Worm (Caenorhabditis elegans) whole organism, L4 larva: ENCODE results near the gene K04G7.1.

Experiments
- F26F4.8 ChIP-seq: fragments of 200-800 bp; sonication (Bioruptor generic); conservative IDR thresholded peaks from 2 replicates; pipeline ENCODE4 v1.3.6; 2022; ENCODE audit warnings: missing genetic modification characterization, missing compliant biosample characterization
- F37D6.2 ChIP-seq: sonication (generic microtip); optimal IDR thresholded peaks from 2 replicates; lab custom pipeline; 2016; ENCODE audit warnings: mild to moderate bottlenecking, missing genetic modification characterization, missing compliant biosample characterization
- T20F7.1 ChIP-seq: fragments of 200-800 bp; sonication (Bioruptor generic); optimal IDR thresholded peaks from 2 replicates; lab custom pipeline; 2018; ENCODE audit warnings: mild to moderate bottlenecking, missing genetic modification characterization, missing compliant biosample characterization
- T26A8.4 ChIP-seq: fragments of 200-800 bp; sonication (Bioruptor generic); IDR thresholded peaks from 2 replicates; pipeline ENCODE4 v1.3.6; 2022; ENCODE audit warnings: missing genetic modification characterization, missing compliant biosample characterization
- aha-1 ChIP-seq: fragments of 150-350 bp; peaks from one replicate; lab custom pipeline; 2014; ENCODE audit warnings: missing biosample characterization, missing genetic modification characterization
- aly-2 ChIP-seq: sonication (generic microtip); optimal IDR thresholded peaks from 2 replicates; lab custom pipeline; 2018; ENCODE audit warnings: missing biosample characterization, missing genetic modification characterization
- attf-4 ChIP-seq: sonication (generic microtip); optimal IDR thresholded peaks from 3 replicates; lab custom pipeline; 2017; ENCODE audit warnings: missing biosample characterization, missing genetic modification characterization
- ceh-32 ChIP-seq: sonication (generic microtip); optimal IDR thresholded peaks from 2 replicates; lab custom pipeline; 2016; ENCODE audit warnings: mild to moderate bottlenecking, missing genetic modification characterization, missing compliant biosample characterization; ENCODE audit not compliant: poor library complexity
- ceh-62 ChIP-seq: sonication (generic microtip); optimal IDR thresholded peaks from 2 replicates; lab custom pipeline; 2017; ENCODE audit warnings: missing biosample characterization, missing genetic modification characterization
- ceh-82 ChIP-seq: sonication (generic microtip); optimal IDR thresholded peaks from 2 replicates; lab custom pipeline; 2017; ENCODE audit warnings: missing biosample characterization, missing genetic modification characterization
- ctbp-1 ChIP-seq: fragments of 200-800 bp; sonication (Bioruptor generic); IDR thresholded peaks from 2 replicates; pipeline ENCODE4 v1.3.6; 2022; ENCODE audit warnings: missing genetic modification reagents, missing genetic modification characterization, missing compliant biosample characterization
- daf-16 ChIP-seq, 3 experiments: sonication (generic microtip); optimal IDR thresholded peaks; 2 replicates each; lab custom pipeline; 2016 to 2017; ENCODE audit warnings: missing genetic modification characterization in 3 of 3, missing genetic modification reagents in 3 of 3, mild to moderate bottlenecking in 2 of 3, missing compliant biosample characterization in 2 of 3, missing biosample characterization in 1 of 3, moderate library complexity in 1 of 3
- daf-19 ChIP-seq: fragments of 200-800 bp; sonication (Bioruptor generic); conservative IDR thresholded peaks from 2 replicates; pipeline ENCODE4 v1.3.6; 2022; ENCODE audit warnings: missing genetic modification characterization, missing compliant biosample characterization
- dmd-6 ChIP-seq: fragments of 200-800 bp; sonication (Bioruptor generic); IDR thresholded peaks from 2 replicates; pipeline ENCODE4 v1.3.6; 2022; ENCODE audit warnings: missing genetic modification reagents, missing genetic modification characterization, missing compliant biosample characterization
- egl-27 ChIP-seq: sonication (generic microtip); optimal IDR thresholded peaks from 3 replicates; lab custom pipeline; 2017; ENCODE audit warnings: missing biosample characterization, missing genetic modification reagents, missing genetic modification characterization
- hif-1 ChIP-seq, 2 experiments: sonication (generic microtip); optimal IDR thresholded peaks; 2 replicates each; lab custom pipeline; 2016 to 2017; ENCODE audit warnings: missing compliant biosample characterization in 2 of 2, missing genetic modification characterization in 2 of 2, missing genetic modification reagents in 2 of 2, missing genotype in 2 of 2, mild to moderate bottlenecking in 1 of 2
- hmg-1.1 ChIP-seq: fragments of 200-800 bp; sonication (Bioruptor generic); IDR thresholded peaks from 2 replicates; pipeline ENCODE4 v1.3.6; 2022; ENCODE audit warnings: missing genetic modification reagents, missing genetic modification characterization, missing compliant biosample characterization
- jun-1 ChIP-seq: fragments of 150-350 bp; optimal IDR thresholded peaks from 2 replicates; lab custom pipeline; 2014; ENCODE audit warnings: missing biosample characterization, missing genetic modification reagents, missing genetic modification characterization
- lim-7 ChIP-seq: fragments of 200-800 bp; sonication (Bioruptor generic); IDR thresholded peaks from 2 replicates; pipeline ENCODE4 v1.3.6; 2022; ENCODE audit warnings: missing genetic modification characterization, missing compliant biosample characterization
- lin-13 ChIP-seq: fragments of 150-350 bp; optimal IDR thresholded peaks from 2 replicates; lab custom pipeline; 2014; ENCODE audit warnings: missing biosample characterization, missing genetic modification reagents, missing genetic modification characterization
- lin-15B ChIP-seq: fragments of 150-350 bp; sonication (generic microtip); optimal IDR thresholded peaks from 3 replicates; lab custom pipeline; 2014; ENCODE audit warnings: missing biosample characterization, missing genetic modification characterization
- lin-39 ChIP-seq: fragments of 150-350 bp; optimal IDR thresholded peaks from 2 replicates; lab custom pipeline; 2014; ENCODE audit warnings: missing biosample characterization, missing genetic modification reagents, missing genetic modification characterization
- lir-3 ChIP-seq: sonication (generic microtip); optimal IDR thresholded peaks from 2 replicates; lab custom pipeline; 2016; ENCODE audit warnings: mild to moderate bottlenecking, missing genetic modification characterization, missing compliant biosample characterization
- madf-9 ChIP-seq: fragments of 200-800 bp; sonication (Bioruptor generic); conservative IDR thresholded peaks from 2 replicates; pipeline ENCODE4 v1.3.6; 2022; ENCODE audit warnings: missing genetic modification reagents, missing genetic modification characterization, missing compliant biosample characterization
- mdl-1 ChIP-seq, 2 experiments: fragments of 150-350 bp in 1 of 2; sonication (generic microtip) in 1 of 2; optimal IDR thresholded peaks; 2 replicates each; lab custom pipeline; 2014 to 2017; ENCODE audit warnings: missing biosample characterization in 2 of 2, missing genetic modification characterization in 2 of 2
- mep-1 ChIP-seq: fragments of 150-350 bp; sonication (generic microtip); optimal IDR thresholded peaks from 3 replicates; lab custom pipeline; 2014; ENCODE audit warnings: missing biosample characterization, missing genetic modification characterization
- mxl-3 ChIP-seq: fragments of 200-800 bp; sonication (Bioruptor generic); optimal IDR thresholded peaks from 2 replicates; lab custom pipeline; 2018; ENCODE audit warnings: mild to moderate bottlenecking, missing genetic modification characterization, missing compliant biosample characterization
- nhr-10 ChIP-seq: fragments of 150-350 bp; optimal IDR thresholded peaks from 2 replicates; lab custom pipeline; 2014; ENCODE audit warnings: missing biosample characterization, missing genetic modification characterization
- nhr-25 ChIP-seq: sonication (generic microtip); optimal IDR thresholded peaks from 2 replicates; lab custom pipeline; 2017; ENCODE audit warnings: missing genetic modification characterization, mild to moderate bottlenecking, missing compliant biosample characterization, antibody characterized with exemption, moderate library complexity, borderline replicate concordance; ENCODE audit not compliant: insufficient read depth
- nhr-28 ChIP-seq: fragments of 150-350 bp; optimal IDR thresholded peaks from 2 replicates; lab custom pipeline; 2014; ENCODE audit warnings: missing biosample characterization, missing genetic modification characterization
- nhr-42 ChIP-seq: fragments of 200-800 bp; sonication (Bioruptor generic); IDR thresholded peaks from 2 replicates; pipeline ENCODE4 v1.3.6; 2022; ENCODE audit warnings: missing genetic modification characterization, missing compliant biosample characterization
- nhr-6 ChIP-seq: fragments of 150-350 bp; optimal IDR thresholded peaks from 2 replicates; lab custom pipeline; 2014; ENCODE audit warnings: missing biosample characterization, missing genetic modification characterization
- php-3 ChIP-seq: fragments of 200-800 bp; sonication (Bioruptor generic); IDR thresholded peaks from 2 replicates; pipeline ENCODE4 v1.3.6; 2022; ENCODE audit warnings: missing genetic modification reagents, missing genetic modification characterization, missing compliant biosample characterization
- pqm-1 ChIP-seq: sonication (generic microtip); optimal IDR thresholded peaks from 2 replicates; lab custom pipeline; 2017; ENCODE audit warnings: missing biosample characterization, missing genetic modification characterization
- saeg-2 ChIP-seq: fragments of 200-800 bp; sonication (Bioruptor generic); IDR thresholded peaks from 2 replicates; pipeline ENCODE4 v1.3.6; 2022; ENCODE audit warnings: missing genetic modification reagents, missing genetic modification characterization, missing compliant biosample characterization
- set-16 ChIP-seq: fragments of 200-800 bp; sonication (Bioruptor generic); IDR thresholded peaks from 2 replicates; pipeline ENCODE4 v1.3.6; 2022; ENCODE audit warnings: missing genetic modification reagents, missing genetic modification characterization, missing compliant biosample characterization
- snpc-1.2 ChIP-seq: fragments of 200-800 bp; sonication (Bioruptor generic); IDR thresholded peaks from 2 replicates; pipeline ENCODE4 v1.3.6; 2022; ENCODE audit warnings: missing genetic modification reagents, missing genetic modification characterization, missing compliant biosample characterization
- snpc-4 ChIP-seq: fragments of 150-350 bp; optimal IDR thresholded peaks from 2 replicates; lab custom pipeline; 2014; ENCODE audit warnings: missing biosample characterization, missing genetic modification characterization
- unc-62 ChIP-seq, 3 experiments: fragments of 150-350 bp in 1 of 3; sonication (generic microtip); optimal IDR thresholded peaks in 2 of 3; peaks in 1 of 3; 1 replicate in 1 of 3; 2 replicates in 2 of 3; lab custom pipeline; 2014 to 2017; ENCODE audit warnings: missing biosample characterization in 3 of 3, missing genetic modification characterization in 3 of 3, missing genetic modification reagents in 3 of 3, missing genotype in 1 of 3
- zfp-2 ChIP-seq: sonication (generic microtip); optimal IDR thresholded peaks from 2 replicates; lab custom pipeline; 2016; ENCODE audit warnings: mild to moderate bottlenecking, missing genetic modification characterization, missing compliant biosample characterization
- ztf-11 ChIP-seq: fragments of 150-350 bp; optimal IDR thresholded peaks from 2 replicates; lab custom pipeline; 2014; ENCODE audit warnings: missing biosample characterization, missing genetic modification characterization

Gene K04G7.1

ce11 chrIII:7142172-7142601, 20.3 kb upstream of the K04G7.1 start (continued):
- TF ChIP-seq nhr-6 (peak; percentile 26), mxl-3 (GFP tag; lab: Kevin White, UChicago) (no peak), dmd-6 (GFP tag; lab: Robert Waterston, UW) (no peak)

DNA sequence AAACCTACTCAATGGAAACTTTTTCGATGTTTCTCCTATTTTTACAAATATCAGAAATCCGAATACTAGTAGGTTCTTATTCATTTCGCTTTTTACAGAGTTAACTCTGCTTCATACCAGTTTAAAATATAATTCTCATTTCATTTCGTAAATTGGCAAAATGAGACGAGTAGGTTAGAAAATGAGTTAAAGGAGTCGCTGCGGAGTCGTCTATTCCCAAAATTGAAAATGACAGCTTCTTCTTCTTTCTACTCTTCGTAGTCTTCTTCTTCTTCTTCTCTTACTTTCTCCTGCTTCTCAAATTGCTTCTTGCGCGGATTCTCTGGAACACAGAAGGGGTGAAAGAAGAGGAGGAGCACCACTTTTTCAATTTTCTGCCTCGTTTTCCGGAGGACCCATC, 17.8 kb upstream of the K04G7.1 start, which contains the start of gene glr-2:
glr-2 (minus strand) TSS at position 211 of the 400 bp plus-strand sequence.
- TF ChIP-seq daf-16 (GFP tag; optimal IDR thresholded peaks at IDR 0.05; lab: Kevin White, UChicago) (no peak), daf-16 (tag; optimal IDR thresholded peaks at IDR 0.05; lab: Kevin White, UChicago) (no peak), ztf-11 (tag; lab: Kevin White, UChicago) (no peak), egl-27 (tag; lab: Kevin White, UChicago) (no peak), jun-1 (tag; lab: Kevin White, UChicago) (no peak), nhr-42 (GFP tag; lab: Robert Waterston, UW) (no peak), aly-2 (tag; lab: Kevin White, UChicago) (no peak), mdl-1 (tag; optimal IDR thresholded peaks at IDR 0.05; lab: Kevin White, UChicago) (no peak), F26F4.8 (GFP tag; lab: Robert Waterston, UW) (no peak), hmg-1.1 (GFP tag; lab: Robert Waterston, UW) (no peak), nhr-28 (no peak), pqm-1 (tag; lab: Kevin White, UChicago) (no peak), snpc-4 (tag; lab: Kevin White, UChicago) (no peak), set-16 (GFP tag; lab: Robert Waterston, UW) (no peak), saeg-2 (GFP tag; lab: Robert Waterston, UW) (no peak), hif-1 (tag; optimal IDR thresholded peaks at IDR 0.05; lab: Kevin White, UChicago) (no peak), ceh-82 (tag; lab: Kevin White, UChicago) (no peak)

DNA sequence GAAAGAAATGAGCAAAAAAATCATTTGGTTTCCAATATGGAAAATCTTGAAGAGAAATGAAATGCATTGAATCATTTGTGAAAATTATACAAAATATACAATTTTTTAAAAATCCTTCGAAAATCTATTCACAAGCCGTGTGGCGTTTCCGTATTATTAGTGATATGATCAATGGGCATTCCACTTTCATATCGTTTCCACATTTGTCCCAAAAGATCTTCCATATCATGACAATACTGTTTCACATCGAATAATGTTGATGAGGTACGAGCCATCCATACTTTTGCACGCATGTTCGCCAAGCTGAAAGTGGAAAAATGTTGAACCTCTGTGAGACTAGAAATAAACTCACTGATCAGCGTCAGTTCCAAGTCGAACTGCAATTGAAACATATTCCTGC, 16.2 kb upstream of the K04G7.1 start:
- TF ChIP-seq T26A8.4 (GFP tag; lab: Robert Waterston, UW) (0 out of 2 replicates have a peak, but pooled peaks have one; percentile 12), dmd-6 (GFP tag; lab: Robert Waterston, UW) (no peak), nhr-25 (tag; lab: Kevin White, UChicago) (no peak), aha-1 (tag; lab: Kevin White, UChicago) (peak; percentile 91)

ce11 chrIII:7148191-7148590, 14.3 kb upstream of the K04G7.1 start:
- TF ChIP-seq nhr-25 (tag; lab: Kevin White, UChicago), result no peak
- no peak for TF ChIP-seq daf-19 (GFP tag; lab: Robert Waterston, UW)
- no peak for TF ChIP-seq snpc-1.2 (GFP tag; lab: Robert Waterston, UW)
- peak; percentile 77 for TF ChIP-seq aha-1 (tag; lab: Kevin White, UChicago)

DNA sequence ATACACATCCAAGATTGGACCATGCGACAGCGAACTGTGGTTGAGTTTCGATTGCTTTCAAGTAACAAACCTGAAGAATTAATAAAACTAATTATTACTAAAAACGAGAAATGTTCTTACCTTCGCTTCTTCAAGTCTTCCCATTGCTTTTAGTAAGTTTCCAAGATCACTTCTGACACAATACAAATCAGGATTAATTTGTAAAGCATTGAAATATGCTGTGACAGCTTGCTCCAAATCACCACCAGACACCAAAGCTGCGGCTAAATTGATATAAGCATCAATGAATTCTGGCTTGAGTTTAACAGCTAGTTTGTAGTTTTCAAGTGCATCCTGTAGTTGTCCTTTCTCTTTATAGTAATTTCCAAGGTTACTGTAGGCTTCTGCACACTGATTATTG, 12.3 kb upstream of the K04G7.1 start:
- TF ChIP-seq T20F7.1 (GFP tag; lab: Kevin White, UChicago) (no peak), nhr-6 (no peak), nhr-28 (no peak), unc-62 (GFP tag; optimal IDR thresholded peaks at IDR 0.05 in 1 of 2; lab: Kevin White, UChicago) (peak in 1 of 2 experiments; percentile 54), unc-62 (tag; optimal IDR thresholded peaks at IDR 0.05; lab: Kevin White, UChicago) (no peak), lim-7 (GFP tag; lab: Robert Waterston, UW) (no peak), F37D6.2 (tag; lab: Kevin White, UChicago) (no peak), madf-9 (GFP tag; lab: Robert Waterston, UW) (no peak), snpc-1.2 (GFP tag; lab: Robert Waterston, UW) (no peak), lir-3 (no peak), aha-1 (tag; lab: Kevin White, UChicago) (peak; percentile 91)

DNA sequence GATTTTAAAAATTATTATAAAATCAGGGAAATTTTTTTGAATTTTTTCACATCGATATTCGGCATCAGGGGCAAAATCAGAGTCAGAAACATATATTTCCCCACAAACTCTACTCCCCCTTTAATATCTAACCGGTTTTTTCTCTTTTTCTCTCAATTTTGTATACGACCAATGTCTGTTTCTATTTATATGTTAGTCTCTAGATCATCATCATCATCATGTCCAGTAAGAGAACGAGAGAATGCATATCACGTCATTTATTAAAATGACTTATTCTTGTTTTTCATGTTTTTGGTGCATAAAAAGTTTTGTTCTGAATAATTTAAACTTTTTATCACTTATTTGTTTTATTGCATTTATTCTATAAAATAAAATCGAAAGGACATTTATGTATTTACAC, 9.9 kb upstream of the K04G7.1 start:
- no peak for TF ChIP-seq dmd-6 (GFP tag; lab: Robert Waterston, UW)
- TF ChIP-seq T26A8.4 (GFP tag; lab: Robert Waterston, UW), result 0 out of 2 replicates have a peak, but pooled peaks have one; percentile 7
- TF ChIP-seq ctbp-1 (GFP tag; lab: Robert Waterston, UW), result 0 out of 2 replicates have a peak, but pooled peaks have one; percentile 37
- TF ChIP-seq lin-13 (GFP tag; lab: Kevin White, UChicago), result no peak
- no peak for TF ChIP-seq attf-4
- no peak for TF ChIP-seq lin-15B
- TF ChIP-seq mep-1 (tag; lab: Kevin White, UChicago), result peak; percentile 2
- TF ChIP-seq ceh-62 (tag; lab: Kevin White, UChicago), result no peak
- no peak for TF ChIP-seq nhr-10 (tag; lab: Kevin White, UChicago)
- no peak for TF ChIP-seq snpc-4 (tag; lab: Kevin White, UChicago)
- no peak for TF ChIP-seq lin-39
- TF ChIP-seq ceh-32, result no peak
- TF ChIP-seq nhr-25 (tag; lab: Kevin White, UChicago), result no peak
- TF ChIP-seq zfp-2, result no peak
- no peak for TF ChIP-seq php-3 (GFP tag; lab: Robert Waterston, UW)
